Worm (Caenorhabditis elegans) whole organism, L4/young adult: ENCODE measurements around the gene T04C9.3.

Experiments
- W03F9.2 ChIP-seq: fragments of 150-350 bp; optimal IDR thresholded peaks from 2 replicates; lab custom pipeline; 2014; ENCODE audit warnings: missing biosample characterization, missing genetic modification characterization
- dao-5 ChIP-seq: sonication (generic microtip); optimal IDR thresholded peaks from 2 replicates; lab custom pipeline; 2016; ENCODE audit warnings: missing genotype, missing genetic modification characterization, moderate library complexity, missing compliant biosample characterization
- him-1 ChIP-seq: sonication (generic microtip); optimal IDR thresholded peaks from 2 replicates; lab custom pipeline; 2016; ENCODE audit warnings: missing genotype, missing genetic modification reagents, missing genetic modification characterization, missing compliant biosample characterization

- TF ChIP-seq dao-5, result no peak
- TF ChIP-seq him-1 (tag; lab: Kevin White, UChicago), result no peak
- no peak for TF ChIP-seq W03F9.2 (tag; lab: Kevin White, UChicago)
Observed at ce11 chrIII:5975005-5975730, 10.3 kb upstream of the T04C9.3 start, which contains the start of gene mlp-1.
